Fruit fly (Drosophila melanogaster): Measurements from ENCODE around the gene Uros1.

DNA sequence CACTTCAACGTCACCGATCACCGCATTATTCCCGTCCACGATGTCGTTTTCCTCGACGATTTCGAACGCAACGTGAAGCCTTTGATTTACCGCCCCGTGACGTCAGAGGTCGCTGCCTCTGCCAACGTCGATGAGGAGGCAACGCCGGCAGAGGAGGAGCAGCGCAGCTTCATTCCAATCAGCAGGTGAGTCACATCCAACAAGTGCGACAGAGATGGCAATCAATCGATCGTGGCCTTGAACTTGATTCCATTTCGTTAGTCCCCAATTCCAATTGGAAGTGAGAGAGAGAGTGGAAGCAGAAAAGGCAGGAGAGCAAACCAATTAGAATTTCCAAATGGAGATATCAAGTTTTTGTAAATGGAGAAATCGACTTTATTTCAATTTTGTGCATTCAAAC, 8.1 kb upstream of the Uros1 start:
- TF ChIP-seq psq (optimal IDR thresholded peaks at IDR 0.05) = no peak
- no peak for TF ChIP-seq EcR (GFP tag; optimal IDR thresholded peaks at IDR 0.05)
